Worm (Caenorhabditis elegans): ENCODE data around the gene R07B7.10.

DNA sequence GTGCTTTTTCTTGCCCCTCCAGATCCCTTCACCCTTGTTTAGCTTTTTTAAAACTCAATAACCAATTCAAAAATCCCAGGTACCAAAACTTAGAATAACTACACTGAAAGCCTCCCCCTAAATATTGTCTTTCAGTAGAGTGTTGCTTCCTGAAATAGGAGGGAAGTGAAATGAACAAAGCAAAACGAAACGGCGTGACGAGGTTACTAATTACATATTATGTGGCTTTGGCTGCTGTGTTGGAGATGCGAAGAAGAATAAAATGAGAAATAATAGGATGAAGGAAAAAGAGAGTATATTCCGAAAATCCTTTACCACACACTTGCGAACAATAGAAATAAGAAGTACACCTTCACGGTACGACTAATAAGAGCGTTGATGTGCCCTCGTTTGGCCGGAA, 46.9 kb upstream of the R07B7.10 start:
- TF ChIP-seq him-1 (tag; optimal IDR thresholded peaks at IDR 0.05): no peak
- no peak for TF ChIP-seq W03F9.2 (tag; optimal IDR thresholded peaks at IDR 0.05)
